Worm (Caenorhabditis elegans) whole organism, early embryonic: Measurements from ENCODE around the gene tald-1.

ENCODE experiments used
- B0310.2 ChIP-seq: sonication (generic microtip); optimal IDR thresholded peaks from 2 replicates; lab custom pipeline; 2016; ENCODE audit warnings: mild to moderate bottlenecking, missing genetic modification characterization, missing compliant biosample characterization
- F13C5.2 ChIP-seq: sonication (generic microtip); optimal IDR thresholded peaks from 2 replicates; lab custom pipeline; 2017; ENCODE audit warnings: mild to moderate bottlenecking, missing genetic modification characterization, inconsistent platforms, missing compliant biosample characterization
- aly-1 ChIP-seq: sonication (generic microtip); optimal IDR thresholded peaks from 2 replicates; lab custom pipeline; 2016; ENCODE audit warnings: missing genetic modification characterization, missing compliant biosample characterization
- ama-1 ChIP-seq: fragments of 150-350 bp; optimal IDR thresholded peaks from 2 replicates; lab custom pipeline; 2014
- ceh-13 ChIP-seq: fragments of 200-800 bp; sonication (Bioruptor generic); optimal IDR thresholded peaks from 2 replicates; lab custom pipeline; 2018; ENCODE audit warnings: mild to moderate bottlenecking, missing genetic modification characterization, missing compliant biosample characterization
- ceh-36 ChIP-seq: sonication (generic microtip); optimal IDR thresholded peaks from 2 replicates; lab custom pipeline; 2016; ENCODE audit warnings: missing genetic modification characterization, inconsistent platforms, missing compliant biosample characterization
- ets-7 ChIP-seq: sonication (generic microtip); optimal IDR thresholded peaks from 2 replicates; lab custom pipeline; 2016; ENCODE audit warnings: missing genotype, missing genetic modification characterization, missing compliant biosample characterization
- flt-1 ChIP-seq: fragments of 200-800 bp; sonication (Bioruptor generic); IDR thresholded peaks from 2 replicates; pipeline ENCODE4 v1.3.6; 2022; ENCODE audit warnings: missing genetic modification characterization, missing compliant biosample characterization
- hmbx-1 ChIP-seq: sonication (generic microtip); optimal IDR thresholded peaks from 2 replicates; lab custom pipeline; 2016; ENCODE audit warnings: mild to moderate bottlenecking, missing genetic modification characterization, missing compliant biosample characterization
- hmg-4 ChIP-seq: fragments of 200-800 bp; sonication (Bioruptor generic); optimal IDR thresholded peaks from 2 replicates; lab custom pipeline; 2018; ENCODE audit warnings: mild to moderate bottlenecking, missing genetic modification characterization, missing compliant biosample characterization
- hnd-1 ChIP-seq: sonication (generic microtip); optimal IDR thresholded peaks from 2 replicates; lab custom pipeline; 2016; ENCODE audit warnings: missing genetic modification characterization, missing compliant biosample characterization
- pes-1 ChIP-seq: fragments of 200-800 bp; sonication (Bioruptor generic); IDR thresholded peaks from 2 replicates; pipeline ENCODE4 v1.3.6; 2022; ENCODE audit warnings: missing genetic modification reagents, missing genetic modification characterization, missing compliant biosample characterization
- scrt-1 ChIP-seq: fragments of 200-800 bp; sonication (Bioruptor generic); IDR thresholded peaks from 2 replicates; pipeline ENCODE4 v1.3.6; 2022; ENCODE audit warnings: missing genetic modification characterization, missing compliant biosample characterization
- sea-1 ChIP-seq: fragments of 200-800 bp; sonication (Bioruptor generic); conservative IDR thresholded peaks from 2 replicates; pipeline ENCODE4 v1.3.6; 2022; ENCODE audit warnings: missing genetic modification characterization, missing compliant biosample characterization
- tbx-11 ChIP-seq: fragments of 200-800 bp; sonication (Bioruptor generic); IDR thresholded peaks from 2 replicates; pipeline ENCODE4 v1.3.6; 2022; ENCODE audit warnings: missing genetic modification characterization, missing compliant biosample characterization
- tbx-37 ChIP-seq: fragments of 200-800 bp; sonication (Bioruptor generic); conservative IDR thresholded peaks from 2 replicates; pipeline ENCODE4 v1.3.6; 2022; ENCODE audit warnings: missing genetic modification reagents, missing genetic modification characterization, missing compliant biosample characterization
- tra-4 ChIP-seq: sonication (generic microtip); optimal IDR thresholded peaks from 2 replicates; lab custom pipeline; 2017; ENCODE audit warnings: missing genetic modification characterization, missing compliant biosample characterization

Gene tald-1

DNA sequence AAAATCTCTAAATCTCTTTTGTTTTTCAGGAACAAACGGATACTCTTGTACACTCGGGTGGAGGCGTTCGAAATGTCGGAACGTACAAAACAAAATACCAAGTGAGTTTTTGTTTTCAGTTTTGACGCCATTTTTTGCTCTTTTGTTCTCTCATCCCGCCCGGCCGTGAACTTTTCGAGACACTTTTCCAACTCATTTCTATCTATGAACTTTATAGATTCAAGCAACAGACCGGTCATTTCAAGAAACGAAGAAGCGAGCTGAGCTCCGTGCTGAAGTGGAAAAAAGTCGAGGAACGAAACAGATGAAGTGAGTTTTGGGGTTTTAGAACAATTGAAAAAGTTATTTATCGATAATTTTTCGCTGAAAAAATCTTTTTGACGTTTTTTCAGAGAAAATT, 24.1 kb downstream of the tald-1 start:
- TF ChIP-seq tra-4, result no peak

DNA sequence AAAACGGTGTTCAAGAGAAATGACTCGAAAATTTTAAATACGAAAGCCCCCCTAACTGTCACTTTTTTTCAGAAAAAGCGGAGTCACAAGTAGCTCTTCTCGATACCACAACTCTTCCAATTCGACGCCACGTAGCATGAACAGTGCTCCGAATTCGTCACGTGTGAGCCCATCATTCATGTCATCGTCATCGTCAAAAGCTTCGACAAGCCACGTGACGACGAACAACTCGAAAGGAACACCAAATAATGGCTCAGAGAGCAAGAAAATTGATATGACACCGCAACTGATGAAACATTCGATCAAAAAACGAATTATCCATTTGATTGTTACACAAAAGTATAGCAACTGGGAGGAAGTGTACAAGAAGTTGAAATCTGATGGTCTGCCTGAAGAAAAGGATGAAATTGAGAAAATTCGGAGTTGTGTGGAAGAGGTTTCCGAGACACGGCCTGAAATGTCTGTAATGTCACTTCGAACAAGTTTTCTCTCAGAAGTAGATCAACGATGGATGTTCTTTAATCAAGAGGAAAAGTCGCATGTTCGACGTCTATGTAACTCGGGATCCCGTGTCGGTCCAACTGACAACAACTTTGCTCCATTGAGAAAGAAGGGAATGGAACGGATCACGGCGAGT, 25.0 kb downstream of the tald-1 start:
- TF ChIP-seq ama-1, result no peak
- no peak for TF ChIP-seq ceh-36 (tag; lab: Kevin White, UChicago)
- no peak for TF ChIP-seq pes-1
- TF ChIP-seq hnd-1 (tag; lab: Kevin White, UChicago), result no peak
- TF ChIP-seq ceh-13, result no peak
- TF ChIP-seq F13C5.2 (tag; lab: Kevin White, UChicago), result no peak
- TF ChIP-seq flt-1 (GFP tag; lab: Robert Waterston, UW), result no peak
- no peak for TF ChIP-seq tbx-37 (GFP tag; lab: Robert Waterston, UW)

DNA sequence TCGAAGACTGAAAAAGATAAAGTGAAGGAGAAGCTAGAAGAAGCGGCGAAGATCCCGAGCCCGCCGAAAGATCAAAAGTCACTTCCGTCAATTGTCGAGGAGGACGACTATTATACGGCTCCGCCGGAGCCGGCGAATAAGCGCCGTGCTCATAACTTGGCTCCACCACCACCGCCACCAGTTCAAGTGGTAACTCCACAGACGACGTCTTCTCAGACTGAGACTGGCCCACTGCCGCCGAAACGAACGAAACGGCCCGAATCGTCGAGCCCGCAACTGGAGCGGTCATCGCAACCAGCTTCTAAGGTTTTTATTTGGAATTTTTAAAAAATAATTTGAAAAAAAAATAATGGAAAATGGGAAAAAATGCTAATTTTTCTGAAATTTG, 25.5 kb downstream of the tald-1 start:
- TF ChIP-seq tra-4, result no peak
- TF ChIP-seq hnd-1 (tag; lab: Kevin White, UChicago), result no peak
- 0 out of 2 replicates have a peak, but pooled peaks have one; percentile 5 for TF ChIP-seq scrt-1 (GFP tag; lab: Robert Waterston, UW)

DNA sequence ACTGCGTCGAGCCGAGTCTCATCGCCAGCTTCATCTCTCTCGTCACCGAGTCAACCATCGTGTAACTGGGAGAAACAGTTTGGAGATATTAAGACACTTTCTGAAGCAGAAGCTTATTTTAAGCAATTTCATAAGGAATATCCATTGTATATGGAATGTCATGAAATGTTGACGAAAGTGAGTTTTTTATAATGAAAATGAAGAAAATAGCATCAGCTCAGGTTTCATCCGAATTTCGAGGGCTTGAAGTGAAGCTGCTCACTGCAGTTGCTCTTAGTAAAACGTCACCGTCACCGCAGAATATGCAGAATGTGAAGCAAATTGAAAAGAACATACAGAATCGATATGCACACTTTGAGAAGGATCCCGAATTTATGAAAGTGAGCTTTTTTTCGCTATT, 26.7 kb downstream of the tald-1 start:
- TF ChIP-seq pes-1 (no peak), B0310.2 (tag; lab: Kevin White, UChicago) (no peak), sea-1 (GFP tag; lab: Robert Waterston, UW) (no peak), scrt-1 (GFP tag; lab: Robert Waterston, UW) (no peak), tbx-11 (no peak), F13C5.2 (tag; lab: Kevin White, UChicago) (no peak), ama-1 (no peak), ceh-36 (tag; lab: Kevin White, UChicago) (no peak)

DNA sequence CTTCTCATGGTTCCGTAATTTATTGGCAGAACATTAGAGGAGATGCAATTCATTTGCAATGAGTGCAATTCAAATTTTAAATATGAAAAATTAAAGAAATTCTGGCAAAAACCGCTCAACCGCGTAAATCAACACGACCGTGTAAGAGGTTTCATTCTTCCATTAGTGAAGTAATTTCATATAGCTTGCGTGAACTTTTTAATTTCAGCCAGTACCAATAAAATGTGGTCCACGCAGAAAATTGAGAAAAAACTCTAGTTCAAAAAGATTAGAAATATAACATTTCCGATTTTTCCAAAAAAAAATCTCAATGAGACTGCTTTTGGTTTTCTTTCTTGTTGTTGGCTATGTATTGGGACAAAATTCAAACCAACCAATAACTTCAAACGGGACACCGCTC, 35.6 kb downstream of the tald-1 start, which contains the start of gene clec-175:
clec-175 (plus strand) TSS at position 301 of the 400 bp plus-strand sequence.
- TF ChIP-seq ama-1 (no peak), hnd-1 (tag; lab: Kevin White, UChicago) (no peak), sea-1 (GFP tag; lab: Robert Waterston, UW) (no peak), ceh-36 (tag; lab: Kevin White, UChicago) (no peak), F13C5.2 (tag; lab: Kevin White, UChicago) (no peak), scrt-1 (GFP tag; lab: Robert Waterston, UW) (no peak), ets-7 (no peak), B0310.2 (tag; lab: Kevin White, UChicago) (no peak), tra-4 (no peak), flt-1 (GFP tag; lab: Robert Waterston, UW) (no peak), tbx-37 (GFP tag; lab: Robert Waterston, UW) (no peak), pes-1 (no peak)

DNA sequence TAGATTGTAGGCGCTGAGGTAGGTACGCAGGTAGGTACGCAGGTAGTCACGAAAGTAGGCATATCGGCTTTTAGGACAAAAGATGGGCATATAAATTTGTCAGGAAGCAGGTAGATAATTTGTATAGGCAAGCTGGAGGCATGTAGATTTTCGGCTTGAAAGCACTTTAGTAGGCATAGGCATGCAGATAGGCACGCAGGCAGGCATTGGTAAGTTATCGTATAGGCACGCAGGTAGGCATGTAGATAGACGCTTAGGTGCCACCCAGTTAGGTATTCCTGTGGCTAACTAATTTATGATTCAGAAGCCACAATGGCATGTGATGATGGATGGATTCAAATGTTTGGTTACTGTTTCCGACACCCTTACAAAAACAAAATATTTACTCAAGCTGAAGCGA, 36.6 kb downstream of the tald-1 start:
- TF ChIP-seq hmbx-1 (tag; lab: Kevin White, UChicago) (no peak), tbx-11 (no peak), ets-7 (no peak), F13C5.2 (tag; lab: Kevin White, UChicago) (no peak), hmg-4 (no peak), sea-1 (GFP tag; lab: Robert Waterston, UW) (no peak), pes-1 (no peak), hnd-1 (tag; lab: Kevin White, UChicago) (no peak), ceh-13 (no peak), ama-1 (no peak), ceh-36 (tag; lab: Kevin White, UChicago) (no peak), aly-1 (no peak), B0310.2 (tag; lab: Kevin White, UChicago) (no peak), tra-4 (no peak), flt-1 (GFP tag; lab: Robert Waterston, UW) (no peak), scrt-1 (GFP tag; lab: Robert Waterston, UW) (no peak), tbx-37 (GFP tag; lab: Robert Waterston, UW) (no peak)

DNA sequence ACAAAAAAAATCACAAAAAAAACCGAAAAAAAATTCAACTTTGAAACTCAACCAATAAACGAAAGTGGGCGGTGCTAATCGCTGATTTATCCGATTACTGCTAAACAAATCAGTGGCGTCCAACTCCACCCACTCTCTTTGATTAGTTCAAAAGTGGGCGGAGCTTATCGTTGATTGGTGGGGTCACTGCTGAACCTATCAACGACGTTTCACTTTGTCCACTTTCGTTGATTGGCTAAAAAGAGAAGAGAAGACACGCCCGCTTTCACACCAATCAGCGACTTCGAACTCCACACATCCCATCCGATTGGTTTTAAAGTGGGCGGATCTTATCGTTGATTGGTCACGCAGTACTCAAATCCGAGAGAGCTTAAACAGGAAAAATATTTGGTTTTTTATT, 37.4 kb downstream of the tald-1 start:
- TF ChIP-seq hnd-1 (tag; lab: Kevin White, UChicago) (no peak), F13C5.2 (tag; lab: Kevin White, UChicago) (no peak), tbx-37 (GFP tag; lab: Robert Waterston, UW) (no peak), sea-1 (GFP tag; lab: Robert Waterston, UW) (no peak), ceh-36 (tag; lab: Kevin White, UChicago) (no peak), aly-1 (no peak), scrt-1 (GFP tag; lab: Robert Waterston, UW) (no peak), tra-4 (no peak), ama-1 (no peak), ceh-13 (no peak), pes-1 (no peak), flt-1 (GFP tag; lab: Robert Waterston, UW) (no peak), tbx-11 (no peak), hmg-4 (no peak), B0310.2 (tag; lab: Kevin White, UChicago) (no peak), hmbx-1 (tag; lab: Kevin White, UChicago) (no peak), ets-7 (no peak)

DNA sequence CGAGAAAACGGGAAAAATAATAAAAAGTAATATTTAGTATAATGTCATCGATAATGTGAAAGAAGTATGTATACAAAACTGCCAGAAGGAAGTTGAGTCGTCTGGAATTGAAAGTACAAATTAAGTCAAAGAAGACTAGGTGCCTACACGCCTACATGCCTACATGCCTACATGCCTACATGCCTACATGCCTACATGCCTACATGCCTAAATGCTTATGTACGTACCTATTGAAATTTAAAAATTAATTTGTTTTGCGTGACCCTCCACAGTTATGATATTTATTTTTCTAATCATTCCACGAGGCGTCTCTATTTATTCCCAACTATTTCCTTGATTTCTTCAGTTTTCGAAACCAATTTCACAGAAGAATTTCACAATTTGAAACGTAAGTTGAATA, 43.5 kb downstream of the tald-1 start, which contains the start of the genes str-185 and R08C7.5:
str-185 (minus strand) TSS at position 101 of the 400 bp plus-strand sequence.
R08C7.5 (plus strand) TSS at position 329 of the 400 bp plus-strand sequence.
- TF ChIP-seq hmg-4 (no peak), aly-1 (no peak), ets-7 (no peak), tbx-37 (GFP tag; lab: Robert Waterston, UW) (no peak), scrt-1 (GFP tag; lab: Robert Waterston, UW) (no peak), tra-4 (no peak), ceh-13 (no peak), B0310.2 (tag; lab: Kevin White, UChicago) (no peak), F13C5.2 (tag; lab: Kevin White, UChicago) (no peak), ama-1 (no peak), hnd-1 (tag; lab: Kevin White, UChicago) (no peak), pes-1 (no peak)
